Worm (Caenorhabditis elegans): ENCODE results near the gene nhr-10.

Gene nhr-10

DNA sequence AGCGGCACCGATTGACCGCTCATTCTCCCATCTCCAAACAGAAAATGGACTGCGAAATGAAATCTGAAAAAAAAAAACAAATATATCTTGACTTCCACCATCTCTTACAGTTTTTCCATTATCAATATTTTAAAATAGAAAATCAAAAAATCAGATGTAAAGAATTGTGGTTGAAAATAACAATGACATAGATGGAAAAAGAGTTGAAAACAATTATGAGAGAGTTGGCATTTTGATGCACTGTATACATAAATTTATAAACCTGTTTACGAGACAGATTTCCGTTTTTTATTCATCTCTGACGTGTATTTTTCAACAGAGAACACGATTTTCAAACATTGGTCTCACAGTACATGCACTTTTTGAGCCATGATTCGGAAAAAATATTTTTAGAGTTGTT, 34.5 kb downstream of the nhr-10 start, which contains the start of gene ZK418.7:
Gene ZK418.7 (minus strand): TSS at position 101 of the 400 bp plus-strand sequence.
- TF ChIP-seq elt-3 (tag; optimal IDR thresholded peaks at IDR 0.05) (no peak), lsy-2 (tag; optimal IDR thresholded peaks at IDR 0.05) (no peak), mls-2 (tag; optimal IDR thresholded peaks at IDR 0.05) (no peak), mep-1 (tag; optimal IDR thresholded peaks at IDR 0.05) (no peak)

DNA sequence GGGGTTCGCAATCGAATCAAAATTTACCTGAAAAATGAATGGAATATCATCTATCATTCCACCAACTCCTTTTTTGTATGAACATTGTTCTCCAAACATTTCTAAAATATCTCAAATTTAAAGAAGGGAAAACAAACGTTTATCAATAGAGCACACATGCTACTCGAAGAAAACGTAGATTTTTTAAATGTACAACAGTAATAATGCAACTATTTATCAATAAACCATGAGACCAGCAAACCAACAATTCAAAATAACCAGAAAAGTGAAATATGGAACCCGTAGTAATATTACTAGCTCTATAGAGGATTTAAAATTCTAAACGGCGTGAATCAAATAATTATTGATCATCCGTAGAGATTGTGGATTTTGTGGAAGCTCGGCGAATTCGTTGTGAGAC, 36.5 kb downstream of the nhr-10 start, which contains the start of gene ZK418.6:
Gene ZK418.6 (minus strand): TSS at position 101 of the 400 bp plus-strand sequence.
- TF ChIP-seq lin-32 (GFP tag; optimal IDR thresholded peaks at IDR 0.05) (no peak), elt-3 (tag; optimal IDR thresholded peaks at IDR 0.05) (no peak), M03D4.4 (tag; optimal IDR thresholded peaks at IDR 0.05) (no peak), flh-1 (GFP tag; optimal IDR thresholded peaks at IDR 0.05) (no peak), unc-62 (GFP tag; optimal IDR thresholded peaks at IDR 0.05) (no peak), ceh-39 (tag; optimal IDR thresholded peaks at IDR 0.05) (no peak), nhr-28 (tag; optimal IDR thresholded peaks at IDR 0.05) (no peak), lsy-2 (tag; optimal IDR thresholded peaks at IDR 0.05) (no peak), elt-1 (tag; optimal IDR thresholded peaks at IDR 0.05; ENCODE audit: borderline replicate concordance, insufficient read depth) (no peak), blmp-1 (tag; optimal IDR thresholded peaks at IDR 0.05) (no peak), ces-1 (GFP tag; optimal IDR thresholded peaks at IDR 0.05) (no peak), nhr-12 (tag; optimal IDR thresholded peaks at IDR 0.05) (no peak), zip-8 (tag; optimal IDR thresholded peaks at IDR 0.05) (no peak), drap-1 (GFP tag; optimal IDR thresholded peaks at IDR 0.05) (no peak)

DNA sequence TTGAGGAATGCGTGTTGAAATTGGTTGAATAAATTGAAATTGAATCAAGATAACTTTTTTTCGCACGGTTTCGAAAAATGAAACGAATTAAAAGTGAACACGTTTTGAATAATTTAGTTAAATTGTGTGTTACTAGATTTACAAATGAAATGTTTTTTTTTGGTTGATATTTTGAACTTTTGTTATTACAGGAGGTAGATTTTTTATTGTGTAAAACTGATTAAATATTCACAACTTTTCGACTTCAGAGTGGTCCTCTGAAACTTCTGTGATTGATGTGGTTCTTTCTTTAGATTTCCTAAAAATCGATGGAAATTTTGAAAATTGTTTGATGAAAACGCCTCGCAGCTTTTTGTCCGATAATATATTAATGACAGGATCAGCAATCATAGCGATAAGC, 38.9 kb downstream of the nhr-10 start, which contains the start of gene ZK418.13:
Gene ZK418.13 (minus strand): TSS at position 101 of the 400 bp plus-strand sequence.
- TF ChIP-seq ceh-43 (GFP tag; optimal IDR thresholded peaks at IDR 0.05), result no peak
- TF ChIP-seq ztf-11 (tag; optimal IDR thresholded peaks at IDR 0.05), result no peak
- no peak for TF ChIP-seq bed-3 (GFP tag; optimal IDR thresholded peaks at IDR 0.05)
- TF ChIP-seq blmp-1 (tag; optimal IDR thresholded peaks at IDR 0.05), result no peak
- no peak for TF ChIP-seq mls-2 (tag; optimal IDR thresholded peaks at IDR 0.05)
- no peak for TF ChIP-seq nhr-237 (tag; optimal IDR thresholded peaks at IDR 0.05)
- no peak for TF ChIP-seq zip-8 (tag; optimal IDR thresholded peaks at IDR 0.05)
- TF ChIP-seq mab-5 (tag; optimal IDR thresholded peaks at IDR 0.05), result no peak

DNA sequence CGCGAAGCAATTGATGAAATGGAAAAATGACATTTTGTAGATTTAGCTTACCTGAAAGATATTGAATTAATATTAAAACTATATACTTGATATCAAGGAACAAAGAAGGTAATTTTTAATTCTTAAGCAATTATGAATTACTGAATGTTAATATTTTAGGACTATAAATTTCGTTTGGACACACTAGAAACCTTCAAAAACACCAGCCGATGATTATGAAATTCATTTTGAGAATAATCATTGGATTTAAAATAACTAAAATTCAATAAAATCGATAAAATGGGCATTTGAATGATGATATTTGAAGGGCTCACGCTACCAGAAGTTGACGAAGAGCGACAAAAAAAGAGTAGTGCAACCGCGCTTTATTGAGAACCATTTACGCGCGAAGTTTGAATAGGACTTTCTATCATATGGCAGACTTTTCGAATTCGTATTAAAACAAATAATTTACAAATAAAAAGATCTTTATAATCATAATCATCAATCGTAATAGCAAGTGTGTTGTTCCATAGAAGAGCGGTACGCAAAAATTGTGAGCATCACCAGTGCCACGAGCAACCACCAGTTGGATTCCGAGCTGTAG, 41.3 kb downstream of the nhr-10 start, which contains the start of gene ZK418.5:
Gene ZK418.5 (minus strand): TSS at position 51 of the 586 bp plus-strand sequence.
- peak; percentile 48 for TF ChIP-seq lsy-2 (tag; optimal IDR thresholded peaks at IDR 0.05)
- TF ChIP-seq mep-1 (tag; optimal IDR thresholded peaks at IDR 0.05), result peak; percentile 32
- no peak for TF ChIP-seq lin-13 (tag; optimal IDR thresholded peaks at IDR 0.05)
- no peak for TF ChIP-seq sem-2 (GFP tag; optimal IDR thresholded peaks at IDR 0.05)
- TF ChIP-seq drap-1 (GFP tag; optimal IDR thresholded peaks at IDR 0.05), result no peak
- no peak for TF ChIP-seq nhr-76 (tag; optimal IDR thresholded peaks at IDR 0.05)
- TF ChIP-seq nhr-2 (tag; optimal IDR thresholded peaks at IDR 0.05), result no peak
- peak; percentile 22 for TF ChIP-seq ceh-39 (tag; optimal IDR thresholded peaks at IDR 0.05)
- TF ChIP-seq blmp-1 (tag; optimal IDR thresholded peaks at IDR 0.05), result no peak
- TF ChIP-seq nhr-28 (tag; optimal IDR thresholded peaks at IDR 0.05), result no peak
- no peak for TF ChIP-seq nhr-237 (tag; optimal IDR thresholded peaks at IDR 0.05)

DNA sequence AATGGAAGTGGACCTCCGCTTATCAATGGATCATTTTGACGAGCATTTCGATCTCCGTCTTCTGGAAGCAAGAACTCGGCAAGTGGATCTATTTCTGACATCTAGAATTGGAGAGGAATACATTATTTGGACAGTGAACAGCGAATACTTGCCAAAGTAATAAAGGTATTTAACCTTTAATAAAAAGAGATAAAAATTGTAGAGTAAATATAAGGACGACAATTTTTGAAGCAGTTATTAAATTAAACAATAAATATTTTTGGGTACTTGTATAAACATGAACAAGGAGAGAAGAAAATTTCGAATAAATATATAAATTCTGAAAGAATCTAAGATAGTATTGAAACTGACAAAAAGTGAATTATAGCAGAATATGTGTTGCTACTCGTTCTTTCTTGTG, 42.8 kb downstream of the nhr-10 start, which contains the start of gene lin-37:
Gene lin-37 (minus strand): TSS at position 101 of the 400 bp plus-strand sequence.
- TF ChIP-seq ceh-43 (GFP tag; optimal IDR thresholded peaks at IDR 0.05), result no peak
- no peak for TF ChIP-seq bed-3 (GFP tag; optimal IDR thresholded peaks at IDR 0.05)
- no peak for TF ChIP-seq hlh-1 (tag; optimal IDR thresholded peaks at IDR 0.05)
- no peak for TF ChIP-seq nhr-2 (tag; optimal IDR thresholded peaks at IDR 0.05)
- TF ChIP-seq nhr-76 (tag; optimal IDR thresholded peaks at IDR 0.05), result no peak

DNA sequence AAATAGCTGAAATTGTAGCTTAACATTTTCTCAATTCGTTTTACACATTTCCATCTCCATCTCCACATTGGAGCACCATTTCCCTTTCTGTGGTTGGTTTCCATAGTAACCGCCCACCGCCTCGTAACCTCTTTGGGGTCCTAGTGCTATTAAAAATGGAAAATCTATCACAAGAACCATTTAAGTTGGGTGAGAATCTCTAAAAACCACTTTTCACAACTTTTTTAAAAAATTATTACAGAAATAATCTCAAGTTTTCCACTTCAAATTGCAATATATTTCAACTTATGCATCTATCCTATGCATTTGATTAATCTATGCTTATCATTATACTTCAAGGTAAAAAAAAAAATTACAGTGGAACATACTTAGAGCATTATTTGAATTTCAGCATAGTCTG, 45.3 kb downstream of the nhr-10 start, which contains the start of gene tmem-17:
Gene tmem-17 (plus strand): TSS at position 301 of the 400 bp plus-strand sequence.
- TF ChIP-seq nhr-2 (tag; optimal IDR thresholded peaks at IDR 0.05) (no peak), pha-4 (tag; optimal IDR thresholded peaks at IDR 0.05) (no peak), tbx-8 (GFP tag; optimal IDR thresholded peaks at IDR 0.05) (no peak), mab-5 (tag; optimal IDR thresholded peaks at IDR 0.05) (no peak)
